Fruit fly (Drosophila melanogaster): ENCODE data around the gene CG7420.

dm6 chr2L:1498966-1499554, 3.6 kb downstream of the CG7420 start:
- no peak for TF ChIP-seq CTCF (optimal IDR thresholded peaks at IDR 0.05)
- no peak for TF ChIP-seq CG8478 (optimal IDR thresholded peaks at IDR 0.05)
